Worm (Caenorhabditis elegans) whole organism, L2 larva: ENCODE measurements around the gene F08F3.8.

Source experiments
- C34F6.9 ChIP-seq: fragments of 150-350 bp; optimal IDR thresholded peaks from 2 replicates; lab custom pipeline; 2014; ENCODE audit warnings: missing biosample characterization, missing genetic modification characterization
- F13H6.1 ChIP-seq: sonication (generic microtip); optimal IDR thresholded peaks from 2 replicates; lab custom pipeline; 2016; ENCODE audit warnings: missing genetic modification characterization, missing compliant biosample characterization
- R02D3.7 ChIP-seq: fragments of 150-350 bp; optimal IDR thresholded peaks from 2 replicates; lab custom pipeline; 2014; ENCODE audit warnings: missing biosample characterization, missing genetic modification characterization
- Y55F3AM.14 ChIP-seq: fragments of 200-800 bp; sonication (Bioruptor generic); optimal IDR thresholded peaks from 2 replicates; lab custom pipeline; 2018; ENCODE audit warnings: mild to moderate bottlenecking, missing genetic modification characterization, missing compliant biosample characterization
- ZK546.5 ChIP-seq: sonication (generic microtip); optimal IDR thresholded peaks from 2 replicates; lab custom pipeline; 2017; ENCODE audit warnings: missing biosample characterization, missing genetic modification characterization
- alr-1 ChIP-seq: fragments of 150-350 bp; optimal IDR thresholded peaks from 2 replicates; lab custom pipeline; 2014; ENCODE audit warnings: missing biosample characterization, missing genetic modification characterization
- aly-2 ChIP-seq: fragments of 150-350 bp; optimal IDR thresholded peaks from 2 replicates; lab custom pipeline; 2014; ENCODE audit warnings: missing biosample characterization, missing genetic modification characterization
- ama-1 ChIP-seq: fragments of 150-350 bp; optimal IDR thresholded peaks from 2 replicates; lab custom pipeline; 2018; ENCODE audit warnings: inconsistent platforms
- blmp-1 ChIP-seq: sonication (generic microtip); optimal IDR thresholded peaks from 2 replicates; lab custom pipeline; 2017; ENCODE audit warnings: missing genetic modification characterization, mild to moderate bottlenecking, missing compliant biosample characterization, antibody characterized with exemption, moderate library complexity; ENCODE audit not compliant: insufficient read depth
- ceh-16 ChIP-seq: fragments of 150-350 bp; optimal IDR thresholded peaks from 2 replicates; lab custom pipeline; 2014; ENCODE audit warnings: missing biosample characterization, missing genetic modification characterization
- ceh-82 ChIP-seq: fragments of 150-350 bp; optimal IDR thresholded peaks from 2 replicates; lab custom pipeline; 2014; ENCODE audit warnings: missing biosample characterization, missing genetic modification characterization
- crh-2 ChIP-seq: sonication (generic microtip); optimal IDR thresholded peaks from 2 replicates; lab custom pipeline; 2017; ENCODE audit warnings: missing biosample characterization, missing genetic modification characterization
- dmd-4 ChIP-seq: sonication (generic microtip); optimal IDR thresholded peaks from 2 replicates; lab custom pipeline; 2017; ENCODE audit warnings: missing biosample characterization, missing genetic modification characterization
- egl-27 ChIP-seq: sonication (generic microtip); optimal IDR thresholded peaks from 3 replicates; lab custom pipeline; 2017; ENCODE audit warnings: missing biosample characterization, missing genetic modification reagents, missing genetic modification characterization
- elt-1 ChIP-seq: fragments of 150-350 bp; optimal IDR thresholded peaks from 2 replicates; lab custom pipeline; 2014; ENCODE audit warnings: missing biosample characterization, missing genetic modification characterization
- elt-3 ChIP-seq: sonication (generic microtip); optimal IDR thresholded peaks from 2 replicates; lab custom pipeline; 2017; ENCODE audit warnings: missing biosample characterization, missing genetic modification characterization
- fos-1 ChIP-seq: fragments of 150-350 bp; optimal IDR thresholded peaks from 2 replicates; lab custom pipeline; 2014; ENCODE audit warnings: missing biosample characterization, missing genetic modification characterization
- gmeb-1 ChIP-seq: fragments of 150-350 bp; optimal IDR thresholded peaks from 2 replicates; lab custom pipeline; 2014; ENCODE audit warnings: missing biosample characterization, missing genetic modification characterization
- lin-11 ChIP-seq: fragments of 150-350 bp; sonication (generic microtip); optimal IDR thresholded peaks from 2 replicates; lab custom pipeline; 2014; ENCODE audit warnings: missing biosample characterization, missing genetic modification characterization, inconsistent platforms, mixed read lengths
- lin-13 ChIP-seq: fragments of 150-350 bp; optimal IDR thresholded peaks from 2 replicates; lab custom pipeline; 2014; ENCODE audit warnings: missing biosample characterization, missing genetic modification reagents, missing genetic modification characterization
- lin-39 ChIP-seq: fragments of 150-350 bp; optimal IDR thresholded peaks from 2 replicates; lab custom pipeline; 2014; ENCODE audit warnings: missing biosample characterization, missing genetic modification reagents, missing genetic modification characterization
- lsy-2 ChIP-seq, 2 experiments: fragments of 150-350 bp in 1 of 2; sonication (generic microtip) in 1 of 2; optimal IDR thresholded peaks; 2 replicates each; lab custom pipeline; 2014 to 2017; ENCODE audit warnings: missing biosample characterization in 2 of 2, missing genetic modification characterization in 2 of 2
- mab-5 ChIP-seq: fragments of 150-350 bp; optimal IDR thresholded peaks from 2 replicates; lab custom pipeline; 2014; ENCODE audit warnings: missing biosample characterization, missing genetic modification characterization
- mbf-1 ChIP-seq: sonication (generic microtip); optimal IDR thresholded peaks from 2 replicates; lab custom pipeline; 2017; ENCODE audit warnings: missing biosample characterization, missing genetic modification characterization
- nhr-10 ChIP-seq: sonication (generic microtip); optimal IDR thresholded peaks from 2 replicates; lab custom pipeline; 2017; ENCODE audit warnings: missing biosample characterization, missing genetic modification characterization
- nhr-11 ChIP-seq: fragments of 150-350 bp; optimal IDR thresholded peaks from 2 replicates; lab custom pipeline; 2014; ENCODE audit warnings: missing biosample characterization, missing genetic modification characterization
- nhr-12 ChIP-seq: fragments of 150-350 bp; optimal IDR thresholded peaks from 2 replicates; lab custom pipeline; 2014; ENCODE audit warnings: missing biosample characterization, missing genetic modification characterization
- nhr-129 ChIP-seq: fragments of 150-350 bp; optimal IDR thresholded peaks from 2 replicates; lab custom pipeline; 2014; ENCODE audit warnings: missing biosample characterization, missing genetic modification characterization
- nhr-21 ChIP-seq: fragments of 150-350 bp; optimal IDR thresholded peaks from 2 replicates; lab custom pipeline; 2014; ENCODE audit warnings: missing biosample characterization, missing genetic modification characterization
- nhr-23 ChIP-seq: fragments of 150-350 bp; optimal IDR thresholded peaks from 2 replicates; lab custom pipeline; 2014; ENCODE audit warnings: missing biosample characterization, missing genetic modification reagents, missing genetic modification characterization
- nhr-237 ChIP-seq: fragments of 150-350 bp; optimal IDR thresholded peaks from 2 replicates; lab custom pipeline; 2014; ENCODE audit warnings: missing biosample characterization, missing genetic modification characterization
- nhr-25 ChIP-seq: fragments of 150-350 bp; sonication (generic microtip); optimal IDR thresholded peaks from 3 replicates; lab custom pipeline; 2014; ENCODE audit warnings: missing biosample characterization, missing genetic modification characterization
- nhr-6 ChIP-seq: fragments of 150-350 bp; optimal IDR thresholded peaks from 2 replicates; lab custom pipeline; 2014; ENCODE audit warnings: missing biosample characterization, missing genetic modification characterization
- nhr-77 ChIP-seq: fragments of 150-350 bp; optimal IDR thresholded peaks from 2 replicates; lab custom pipeline; 2014; ENCODE audit warnings: missing biosample characterization, missing genetic modification characterization
- sem-4 ChIP-seq: fragments of 150-350 bp; optimal IDR thresholded peaks from 2 replicates; lab custom pipeline; 2014; ENCODE audit warnings: missing biosample characterization, missing genetic modification reagents, missing genetic modification characterization
- skn-1 ChIP-seq: sonication (generic microtip); optimal IDR thresholded peaks from 2 replicates; lab custom pipeline; 2017; ENCODE audit warnings: missing biosample characterization, missing genetic modification characterization
- sma-3 ChIP-seq: sonication (generic microtip); optimal IDR thresholded peaks from 2 replicates; lab custom pipeline; 2016; ENCODE audit warnings: missing genetic modification reagents, missing genetic modification characterization, missing compliant biosample characterization
- snpc-4 ChIP-seq: fragments of 150-350 bp; optimal IDR thresholded peaks from 2 replicates; lab custom pipeline; 2014; ENCODE audit warnings: missing biosample characterization, missing genetic modification characterization
- unc-39 ChIP-seq: fragments of 150-350 bp; optimal IDR thresholded peaks from 2 replicates; lab custom pipeline; 2014; ENCODE audit warnings: missing biosample characterization, missing genetic modification characterization
- unc-55 ChIP-seq: fragments of 150-350 bp; sonication (generic microtip); optimal IDR thresholded peaks from 3 replicates; lab custom pipeline; 2014; ENCODE audit warnings: missing biosample characterization, missing genetic modification reagents, missing genetic modification characterization
- unc-62 ChIP-seq: fragments of 150-350 bp; optimal IDR thresholded peaks from 2 replicates; lab custom pipeline; 2014; ENCODE audit warnings: missing biosample characterization, missing genetic modification reagents, missing genetic modification characterization
- zag-1 ChIP-seq: fragments of 150-350 bp; optimal IDR thresholded peaks from 2 replicates; lab custom pipeline; 2014; ENCODE audit warnings: missing biosample characterization, missing genetic modification characterization
- ztf-1 ChIP-seq: fragments of 200-800 bp; sonication (Bioruptor generic); conservative IDR thresholded peaks from 2 replicates; pipeline ENCODE4 v1.3.6; 2022; ENCODE audit warnings: missing genetic modification characterization, missing compliant biosample characterization
- ztf-11 ChIP-seq: sonication (generic microtip); optimal IDR thresholded peaks from 2 replicates; lab custom pipeline; 2017; ENCODE audit warnings: missing biosample characterization, missing genetic modification characterization
- ztf-4 ChIP-seq: fragments of 150-350 bp; optimal IDR thresholded peaks from 2 replicates; lab custom pipeline; 2014; ENCODE audit warnings: missing biosample characterization, missing genetic modification characterization

Gene F08F3.8

ce11 chrV:5445839-5446238 is 13.4 kb upstream of the F08F3.8 start, which contains the start of gene F08F3.1:
Gene F08F3.1 (plus strand): TSS chrV:5446139.
- TF ChIP-seq unc-62 (GFP tag; lab: Kevin White, UChicago), result no peak

ce11 chrV:5444037-5444436 is 11.6 kb upstream of the F08F3.8 start:
- TF ChIP-seq ztf-1, result no peak
- no peak for TF ChIP-seq ZK546.5 (tag; lab: Kevin White, UChicago)
- no peak for TF ChIP-seq sem-4 (tag; lab: Kevin White, UChicago)
- TF ChIP-seq alr-1 (tag; lab: Kevin White, UChicago), result no peak
- TF ChIP-seq lin-11 (tag; lab: Kevin White, UChicago), result no peak
- no peak for TF ChIP-seq mab-5
- no peak for TF ChIP-seq ztf-4
- TF ChIP-seq F13H6.1 (tag; lab: Kevin White, UChicago), result no peak
- TF ChIP-seq unc-39, result no peak
- no peak for TF ChIP-seq elt-3
- no peak for TF ChIP-seq blmp-1 (tag; lab: Kevin White, UChicago)
- TF ChIP-seq ceh-82, result no peak
- no peak for TF ChIP-seq C34F6.9 (tag; lab: Kevin White, UChicago)

ce11 chrV:5442366-5442765 is 10.0 kb upstream of the F08F3.8 start:
- TF ChIP-seq mab-5 (peak; percentile 3), R02D3.7 (tag; lab: Kevin White, UChicago) (no peak), ama-1 (lab: Kevin White, UChicago) (no peak), elt-1 (no peak), sem-4 (tag; lab: Kevin White, UChicago) (no peak), nhr-129 (tag; lab: Kevin White, UChicago) (no peak), nhr-11 (tag; lab: Kevin White, UChicago) (no peak), sma-3 (GFP tag; lab: Kevin White, UChicago) (no peak), zag-1 (tag; lab: Kevin White, UChicago) (peak; percentile 13), ceh-82 (no peak), elt-3 (no peak), lin-39 (tag; lab: Kevin White, UChicago) (no peak), skn-1 (tag; lab: Kevin White, UChicago) (no peak), ceh-16 (tag; lab: Kevin White, UChicago) (no peak), nhr-6 (tag; lab: Kevin White, UChicago) (no peak)

- TF ChIP-seq F13H6.1 (tag; lab: Kevin White, UChicago), result no peak
- no peak for TF ChIP-seq nhr-237 (tag; lab: Kevin White, UChicago)
- TF ChIP-seq C34F6.9 (tag; lab: Kevin White, UChicago), result no peak
- TF ChIP-seq egl-27 (tag; lab: Kevin White, UChicago), result no peak
- TF ChIP-seq nhr-10 (tag; lab: Kevin White, UChicago), result no peak
- TF ChIP-seq lin-11 (tag; lab: Kevin White, UChicago), result no peak
- TF ChIP-seq Y55F3AM.14 (GFP tag; lab: Kevin White, UChicago), result no peak
- no peak for TF ChIP-seq zag-1 (tag; lab: Kevin White, UChicago)
- no peak for TF ChIP-seq lin-13 (GFP tag; lab: Kevin White, UChicago)
- TF ChIP-seq ZK546.5 (tag; lab: Kevin White, UChicago), result no peak
- no peak for TF ChIP-seq ztf-1
- no peak for TF ChIP-seq nhr-6 (tag; lab: Kevin White, UChicago)
These were observed 6.7 kb upstream of the F08F3.8 start, which contains the start of gene snpc-1.3 for ce11 chrV:5439068-5439467. Gene snpc-1.3 (minus strand): TSS chrV:5439168.

- no peak for TF ChIP-seq alr-1 (tag; lab: Kevin White, UChicago)
- TF ChIP-seq C34F6.9 (tag; lab: Kevin White, UChicago), result peak; percentile 75
- TF ChIP-seq unc-55 (GFP tag; lab: Kevin White, UChicago), result peak; percentile 66
- TF ChIP-seq unc-62 (GFP tag; lab: Kevin White, UChicago), result no peak
- TF ChIP-seq nhr-23 (tag; lab: Kevin White, UChicago), result no peak
- peak; percentile 91 for TF ChIP-seq gmeb-1 (tag; lab: Kevin White, UChicago)
- TF ChIP-seq crh-2 (tag; lab: Kevin White, UChicago), result peak; percentile 75
- no peak for TF ChIP-seq aly-2 (tag; lab: Kevin White, UChicago)
- no peak for TF ChIP-seq unc-39
- no peak for TF ChIP-seq nhr-77
- TF ChIP-seq snpc-4 (tag; lab: Kevin White, UChicago), result no peak
- no peak for TF ChIP-seq ztf-11 (tag; lab: Kevin White, UChicago)
- TF ChIP-seq sma-3 (GFP tag; lab: Kevin White, UChicago), result peak; percentile 54
- TF ChIP-seq elt-3, result no peak
- TF ChIP-seq ama-1 (lab: Kevin White, UChicago), result no peak
- no peak for TF ChIP-seq nhr-6 (tag; lab: Kevin White, UChicago)
- TF ChIP-seq nhr-21 (tag; lab: Kevin White, UChicago), result no peak
- no peak for TF ChIP-seq ztf-4
- no peak for TF ChIP-seq dmd-4
- no peak for TF ChIP-seq Y55F3AM.14 (GFP tag; lab: Kevin White, UChicago)
- TF ChIP-seq mab-5, result no peak
- TF ChIP-seq fos-1 (tag; lab: Kevin White, UChicago), result peak; percentile 94
- peak in 1 of 2 experiments; percentile 70 for TF ChIP-seq lsy-2 (tag; optimal IDR thresholded peaks at IDR 0.05; lab: Kevin White, UChicago)
- TF ChIP-seq nhr-25 (tag; lab: Kevin White, UChicago), result no peak
- no peak for TF ChIP-seq nhr-12 (tag; lab: Kevin White, UChicago)
- TF ChIP-seq nhr-10 (tag; lab: Kevin White, UChicago), result no peak
- TF ChIP-seq mbf-1 (tag; lab: Kevin White, UChicago), result no peak
- TF ChIP-seq sem-4 (tag; lab: Kevin White, UChicago), result no peak
- no peak for TF ChIP-seq nhr-237 (tag; lab: Kevin White, UChicago)
These were observed 621 bp upstream of the F08F3.8 start, which contains the start of gene acl-6 for ce11 chrV:5433020-5433419. Gene acl-6 (plus strand): TSS chrV:5433386.
